Fruit fly (Drosophila melanogaster) whole organism, embryonic: ENCODE data around the gene CG31223.

ENCODE experiments used
- Aef1 ChIP-seq: fragments of 200-800 bp; sonication (Bioruptor generic); IDR thresholded peaks from 3 replicates; pipeline ENCODE4 v1.3.6; 2022; ENCODE audit warnings: missing biosample characterization, missing genetic modification characterization
- Atf6 ChIP-seq: fragments of 200-800 bp; sonication (Bioruptor generic); IDR thresholded peaks from 2 replicates; pipeline ENCODE4 v1.3.6; 2022; ENCODE audit warnings: missing biosample characterization, missing genetic modification characterization
- Bdp1 ChIP-seq: fragments of 200-800 bp; sonication (Bioruptor generic); optimal IDR thresholded peaks from 3 replicates; lab custom pipeline; 2016; ENCODE audit warnings: missing biosample characterization, missing genetic modification characterization
- C15 ChIP-seq: fragments of 200-800 bp; sonication (Bioruptor generic); IDR thresholded peaks from 3 replicates; pipeline ENCODE4 v1.3.6; 2022; ENCODE audit warnings: missing biosample characterization, missing genetic modification characterization
- CG10274 ChIP-seq: fragments of 200-800 bp; sonication (Bioruptor generic); optimal IDR thresholded peaks from 3 replicates; lab custom pipeline; 2017; ENCODE audit warnings: missing biosample characterization, mild to moderate bottlenecking, missing genetic modification characterization
- CG10462 ChIP-seq: fragments of 200-800 bp; sonication (Bioruptor generic); optimal IDR thresholded peaks from 2 replicates; lab custom pipeline; 2016; ENCODE audit warnings: missing biosample characterization, missing genetic modification characterization
- CG10654 ChIP-seq: fragments of 200-800 bp; sonication (Bioruptor generic); optimal IDR thresholded peaks from 2 replicates; lab custom pipeline; 2016; ENCODE audit warnings: missing biosample characterization, missing genetic modification characterization
- CG10979 ChIP-seq: fragments of 200-800 bp; sonication (Bioruptor generic); optimal IDR thresholded peaks from 2 replicates; lab custom pipeline; 2018; ENCODE audit warnings: missing biosample characterization, mild to moderate bottlenecking, missing genetic modification characterization, moderate library complexity
- CG13424 ChIP-seq: fragments of 200-800 bp; sonication (Bioruptor generic); optimal IDR thresholded peaks from 2 replicates; lab custom pipeline; 2019; ENCODE audit warnings: missing biosample characterization, mild to moderate bottlenecking, missing genetic modification characterization, moderate library complexity
- CG17186 ChIP-seq: fragments of 200-800 bp; sonication (Bioruptor generic); optimal IDR thresholded peaks from 3 replicates; lab custom pipeline; 2017; ENCODE audit warnings: missing biosample characterization, missing genetic modification reagents, missing genetic modification characterization
- CG17361 ChIP-seq: fragments of 200-800 bp; sonication (Bioruptor generic); IDR thresholded peaks from 3 replicates; pipeline ENCODE4 v1.3.6; 2022; ENCODE audit warnings: missing biosample characterization, missing genetic modification characterization
- CG18262 ChIP-seq: fragments of 200-800 bp; optimal IDR thresholded peaks from 3 replicates; lab custom pipeline; 2019; ENCODE audit warnings: missing biosample characterization, mild to moderate bottlenecking, missing genetic modification characterization, moderate library complexity
- CG18619 ChIP-seq: fragments of 200-800 bp; sonication (Bioruptor generic); optimal IDR thresholded peaks from 3 replicates; lab custom pipeline; 2017; ENCODE audit warnings: missing biosample characterization, mild to moderate bottlenecking, missing genetic modification characterization
- CG30403 ChIP-seq: fragments of 200-800 bp; sonication (Bioruptor generic); optimal IDR thresholded peaks from 3 replicates; lab custom pipeline; 2016; ENCODE audit warnings: missing biosample characterization, missing genetic modification characterization
- CG31388 ChIP-seq: fragments of 200-800 bp; sonication (Bioruptor generic); optimal IDR thresholded peaks from 2 replicates; lab custom pipeline; 2016; ENCODE audit warnings: missing biosample characterization, missing genetic modification characterization
- CG33213 ChIP-seq: fragments of 200-800 bp; sonication (Bioruptor generic); optimal IDR thresholded peaks from 3 replicates; lab custom pipeline; 2016; ENCODE audit warnings: missing biosample characterization, missing genetic modification characterization
- CG33557 ChIP-seq: fragments of 200-800 bp; sonication (Bioruptor generic); optimal IDR thresholded peaks from 2 replicates; lab custom pipeline; 2019; ENCODE audit warnings: missing biosample characterization, mild to moderate bottlenecking, missing genetic modification characterization, moderate library complexity
- CG42726 ChIP-seq: fragments of 200-800 bp; sonication (Bioruptor generic); IDR thresholded peaks from 2 replicates; pipeline ENCODE4 v1.3.6; 2022; ENCODE audit warnings: missing biosample characterization, missing genetic modification characterization; ENCODE audit not compliant: partially characterized antibody
- CG4617 ChIP-seq: fragments of 200-800 bp; sonication (Bioruptor generic); optimal IDR thresholded peaks from 3 replicates; lab custom pipeline; 2016; ENCODE audit warnings: missing biosample characterization, missing genetic modification characterization, borderline replicate concordance
- CG5180 ChIP-seq: fragments of 200-800 bp; sonication (Bioruptor generic); optimal IDR thresholded peaks from 3 replicates; lab custom pipeline; 2017; ENCODE audit warnings: missing biosample characterization, missing genetic modification characterization, mild to moderate bottlenecking, moderate library complexity, missing genetic modification reagents
- CG6175 ChIP-seq: fragments of 200-800 bp; sonication (Bioruptor generic); IDR thresholded peaks from 3 replicates; pipeline ENCODE4 v1.3.6; 2022; ENCODE audit warnings: missing biosample characterization, missing genetic modification characterization
- CG6254 ChIP-seq: fragments of 200-800 bp; sonication (Bioruptor generic); optimal IDR thresholded peaks from 3 replicates; lab custom pipeline; 2017; ENCODE audit warnings: mild to moderate bottlenecking, missing biosample characterization, missing genetic modification reagents, missing genetic modification characterization
- CG6272 ChIP-seq: fragments of 200-800 bp; sonication (Bioruptor generic); IDR thresholded peaks from 2 replicates; pipeline ENCODE4 v1.3.6; 2022; ENCODE audit warnings: missing biosample characterization, missing genetic modification characterization
- CG6683 ChIP-seq: fragments of 200-800 bp; sonication (Bioruptor generic); optimal IDR thresholded peaks from 2 replicates; lab custom pipeline; 2017; ENCODE audit warnings: missing biosample characterization, mild to moderate bottlenecking, missing genetic modification characterization, missing genetic modification reagents
- CG7745 ChIP-seq: fragments of 200-800 bp; sonication (Bioruptor generic); optimal IDR thresholded peaks from 2 replicates; lab custom pipeline; 2018; ENCODE audit warnings: missing biosample characterization, mild to moderate bottlenecking, missing genetic modification characterization, moderate library complexity
- CG8290 ChIP-seq, 3 experiments: fragments of 200-800 bp; sonication (Bioruptor generic); optimal IDR thresholded peaks; 2 replicates each; lab custom pipeline; 2016 to 2019; ENCODE audit warnings: missing biosample characterization in 3 of 3, missing genetic modification characterization in 3 of 3, mild to moderate bottlenecking in 2 of 3, moderate library complexity in 1 of 3
- CG8944 ChIP-seq: fragments of 200-800 bp; sonication (Bioruptor generic); optimal IDR thresholded peaks from 3 replicates; lab custom pipeline; 2016; ENCODE audit warnings: missing biosample characterization, missing genetic modification characterization
- CG9932 ChIP-seq: fragments of 200-800 bp; sonication (Bioruptor generic); IDR thresholded peaks from 2 replicates; pipeline ENCODE4 v1.3.6; 2022; ENCODE audit warnings: missing biosample characterization, missing genetic modification characterization
- CTCF ChIP-seq: fragments of 200-800 bp; sonication (Bioruptor generic); optimal IDR thresholded peaks from 2 replicates; lab custom pipeline; 2017; ENCODE audit warnings: missing biosample characterization, mild to moderate bottlenecking, missing genetic modification characterization, moderate library complexity
- D19A ChIP-seq: fragments of 200-800 bp; optimal IDR thresholded peaks from 3 replicates; lab custom pipeline; 2019; ENCODE audit warnings: missing biosample characterization, mild to moderate bottlenecking, missing genetic modification characterization, moderate library complexity
- D19B ChIP-seq: fragments of 200-800 bp; sonication (Bioruptor generic); optimal IDR thresholded peaks from 2 replicates; lab custom pipeline; 2017; ENCODE audit warnings: missing biosample characterization, mild to moderate bottlenecking, missing genetic modification characterization
- Deaf1 ChIP-seq: fragments of 200-800 bp; optimal IDR thresholded peaks from 3 replicates; lab custom pipeline; 2019; ENCODE audit warnings: missing biosample characterization, mild to moderate bottlenecking, missing genetic modification characterization, moderate library complexity
- Dek ChIP-seq: fragments of 200-800 bp; sonication (Bioruptor generic); optimal IDR thresholded peaks from 3 replicates; lab custom pipeline; 2019; ENCODE audit warnings: missing biosample characterization, mild to moderate bottlenecking, missing genetic modification characterization, moderate library complexity
- E2f2 ChIP-seq: fragments of 200-800 bp; sonication (Bioruptor generic); IDR thresholded peaks from 2 replicates; pipeline ENCODE4 v1.3.6; 2022; ENCODE audit warnings: missing biosample characterization, missing genetic modification characterization
- Fer1 ChIP-seq: fragments of 200-800 bp; sonication (Bioruptor generic); optimal IDR thresholded peaks from 2 replicates; lab custom pipeline; 2017; ENCODE audit warnings: missing biosample characterization, mild to moderate bottlenecking, missing genetic modification characterization
- Fer3 ChIP-seq: fragments of 200-800 bp; sonication (Bioruptor generic); optimal IDR thresholded peaks from 2 replicates; lab custom pipeline; 2018; ENCODE audit warnings: missing biosample characterization, mild to moderate bottlenecking, missing genetic modification characterization, moderate library complexity
- HHEX ChIP-seq: fragments of 200-800 bp; sonication (Bioruptor generic); optimal IDR thresholded peaks from 3 replicates; lab custom pipeline; 2017; ENCODE audit warnings: missing biosample characterization, mild to moderate bottlenecking, missing genetic modification characterization, missing genetic modification reagents
- Hey ChIP-seq: fragments of 200-800 bp; sonication (Bioruptor generic); optimal IDR thresholded peaks from 3 replicates; lab custom pipeline; 2018; ENCODE audit warnings: missing biosample characterization, mild to moderate bottlenecking, missing genetic modification characterization
- Max ChIP-seq: fragments of 200-800 bp; sonication (Bioruptor generic); optimal IDR thresholded peaks from 2 replicates; lab custom pipeline; 2016; ENCODE audit warnings: missing biosample characterization, mild to moderate bottlenecking, missing genetic modification characterization
- NK7.1 ChIP-seq: fragments of 200-800 bp; sonication (Bioruptor generic); optimal IDR thresholded peaks from 3 replicates; lab custom pipeline; 2016; ENCODE audit warnings: missing biosample characterization, missing genetic modification characterization
- Scr ChIP-seq: fragments of 200-800 bp; sonication (Bioruptor generic); IDR thresholded peaks from 2 replicates; pipeline ENCODE4 v1.3.6; 2022; ENCODE audit warnings: missing biosample characterization, missing genetic modification characterization; ENCODE audit not compliant: partially characterized antibody
- aop ChIP-seq: fragments of 200-800 bp; sonication (Bioruptor generic); IDR thresholded peaks from 2 replicates; pipeline ENCODE4 v1.3.6; 2022; ENCODE audit warnings: missing biosample characterization, missing genetic modification characterization
- odd ChIP-seq: fragments of 200-800 bp; sonication (Bioruptor generic); optimal IDR thresholded peaks from 2 replicates; lab custom pipeline; 2017; ENCODE audit warnings: missing biosample characterization, mild to moderate bottlenecking, missing genetic modification characterization
- pb ChIP-seq: fragments of 200-800 bp; sonication (Bioruptor generic); optimal IDR thresholded peaks from 3 replicates; lab custom pipeline; 2016; ENCODE audit warnings: missing biosample characterization, missing genetic modification characterization
- pnt ChIP-seq: fragments of 200-800 bp; sonication (Bioruptor generic); optimal IDR thresholded peaks from 3 replicates; lab custom pipeline; 2016; ENCODE audit warnings: missing biosample characterization, missing genetic modification characterization
- sens ChIP-seq: fragments of 200-800 bp; sonication (Bioruptor generic); peaks from one replicate; lab custom pipeline; 2016; ENCODE audit warnings: missing biosample characterization, missing genetic modification characterization
- sens-2 ChIP-seq: fragments of 200-800 bp; sonication (Bioruptor generic); IDR thresholded peaks from 2 replicates; pipeline ENCODE4 v1.3.6; 2022; ENCODE audit warnings: missing biosample characterization, missing genetic modification characterization
- slou ChIP-seq: fragments of 200-800 bp; sonication (Bioruptor generic); optimal IDR thresholded peaks from 3 replicates; lab custom pipeline; 2016; ENCODE audit warnings: missing biosample characterization, missing genetic modification characterization
- slp2 ChIP-seq: fragments of 200-800 bp; sonication (Bioruptor generic); optimal IDR thresholded peaks from 2 replicates; lab custom pipeline; 2016; ENCODE audit warnings: missing biosample characterization, missing genetic modification characterization
- trh ChIP-seq: fragments of 200-800 bp; sonication (Bioruptor generic); optimal IDR thresholded peaks from 2 replicates; lab custom pipeline; 2016; ENCODE audit warnings: missing biosample characterization, missing genetic modification characterization

The CG31223 gene

dm6 chr3R:20835531-20835930, 4.6 kb downstream of the CG31223 start (continued):
- TF ChIP-seq sens (peak; percentile 27), CG6683 (no peak), CG6272 (GFP tag; lab: Robert Waterston, UW) (no peak), CG9932 (no peak), CG33213 (no peak), CG10274 (no peak), C15 (no peak)
- TF ChIP-seq, all 482 proteins: peak for 5

dm6 chr3R:20836257-20836856, 5.4 kb downstream of the CG31223 start:
- no peak for TF ChIP-seq D19B (GFP tag; lab: Kevin White, UChicago)
- TF ChIP-seq pnt, result no peak
- TF ChIP-seq CG6254 (GFP tag; lab: Kevin White, UChicago), result no peak
- no peak for TF ChIP-seq C15
- peak; percentile 11 for TF ChIP-seq CG18262 (tag; lab: Kevin White, UChicago)
- TF ChIP-seq CG10979, result no peak
- TF ChIP-seq pb (GFP tag; lab: Kevin White, UChicago), result no peak
- TF ChIP-seq Deaf1 (tag; lab: Kevin White, UChicago), result no peak
- peak; percentile 22 for TF ChIP-seq HHEX (GFP tag; lab: Kevin White, UChicago)
- TF ChIP-seq CG8944 (GFP tag; lab: Kevin White, UChicago), result no peak
- no peak for TF ChIP-seq sens-2 (GFP tag; lab: Robert Waterston, UW)
- TF ChIP-seq CG17361 (GFP tag; lab: Robert Waterston, UW), result 0 out of 3 replicates have a peak, but pooled peaks have one; percentile 18
- TF ChIP-seq Scr, result no peak
- TF ChIP-seq aop (GFP tag; lab: Robert Waterston, UW), result no peak
- TF ChIP-seq Fer3, result no peak
- TF ChIP-seq odd (GFP tag; lab: Kevin White, UChicago), result peak; percentile 1
- TF ChIP-seq CG30403 (GFP tag; lab: Kevin White, UChicago), result peak; percentile 9
- TF ChIP-seq CG18619, result peak; percentile 28
- TF ChIP-seq Hey (tag; lab: Kevin White, UChicago), result no peak
- TF ChIP-seq Max (GFP tag; lab: Kevin White, UChicago), result no peak
- no peak for TF ChIP-seq CG33557 (GFP tag; lab: Kevin White, UChicago)
- no peak for TF ChIP-seq CG10654 (GFP tag; lab: Kevin White, UChicago)
- no peak for TF ChIP-seq CG31388 (GFP tag; lab: Kevin White, UChicago)
- no peak for TF ChIP-seq CG4617 (GFP tag; lab: Kevin White, UChicago)
- peak; percentile 10 for TF ChIP-seq D19A
- TF ChIP-seq Fer1 (GFP tag; lab: Kevin White, UChicago), result peak; percentile 1
- TF ChIP-seq NK7.1 (GFP tag; lab: Kevin White, UChicago), result no peak
- peak; percentile 18 for TF ChIP-seq CG13424 (tag; lab: Kevin White, UChicago)
- TF ChIP-seq Dek (tag; lab: Kevin White, UChicago), result no peak
- no peak for TF ChIP-seq CG10462 (GFP tag; lab: Kevin White, UChicago)
- TF ChIP-seq CG17186 (GFP tag; lab: Kevin White, UChicago), result no peak
- no peak for TF ChIP-seq CG7745
- no peak for TF ChIP-seq CG6175 (GFP tag; lab: Robert Waterston, UW)
- TF ChIP-seq CG5180, result no peak
- no peak for TF ChIP-seq CTCF (GFP tag; lab: Kevin White, UChicago)
- TF ChIP-seq E2f2, result no peak
- no peak for TF ChIP-seq Bdp1 (GFP tag; lab: Kevin White, UChicago)
- TF ChIP-seq CG8290 (GFP tag; optimal IDR thresholded peaks at IDR 0.05; lab: Kevin White, UChicago), result no peak
- no peak for TF ChIP-seq CG8290 (tag; optimal IDR thresholded peaks at IDR 0.05; lab: Kevin White, UChicago)
- no peak for TF ChIP-seq slp2 (GFP tag; lab: Kevin White, UChicago)
- TF ChIP-seq trh, result no peak
- no peak for TF ChIP-seq slou
- no peak for TF ChIP-seq Aef1 (GFP tag; lab: Robert Waterston, UW)
- no peak for TF ChIP-seq Atf6
- no peak for TF ChIP-seq CG42726 (GFP tag; lab: Robert Waterston, UW)
